Fruit fly (Drosophila melanogaster): ENCODE measurements around the gene Bre1.

Bre1 gene

DNA sequence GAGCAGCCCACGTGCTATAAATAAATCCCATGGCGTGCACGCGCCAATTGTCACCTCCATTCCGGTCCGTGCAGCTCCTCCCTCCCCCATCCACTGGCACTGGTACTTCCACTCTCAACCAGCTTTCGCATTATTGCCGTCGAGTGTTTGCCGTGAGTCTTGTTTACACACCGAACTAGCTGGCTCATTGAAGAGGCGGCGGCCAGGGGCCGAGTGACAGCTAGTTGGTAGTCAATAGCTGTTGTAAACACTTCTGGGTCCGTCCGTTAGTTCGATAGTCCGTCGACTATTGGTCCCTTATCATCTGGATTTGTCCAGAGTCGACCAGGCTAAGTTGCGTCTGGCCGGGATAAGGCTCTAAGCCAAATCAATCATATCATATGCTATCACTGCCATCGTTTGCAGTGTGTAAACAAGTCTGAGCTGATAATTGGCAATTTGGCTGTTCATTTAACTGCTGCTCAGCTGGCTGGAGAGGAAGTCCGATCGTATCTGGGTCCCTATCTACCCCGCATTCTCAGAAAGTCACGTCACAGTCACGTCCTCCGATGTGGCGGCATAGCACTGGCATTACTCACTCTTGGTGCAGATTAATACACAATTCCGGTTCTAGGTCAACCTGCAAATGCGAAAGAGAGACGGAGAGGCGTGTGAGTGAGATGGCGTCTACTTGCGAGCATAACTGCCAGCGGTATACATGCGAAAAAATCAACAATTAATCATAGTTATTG, 13.5 kb upstream of the Bre1 start (continued):
- TF ChIP-seq chinmo (GFP tag; IDR thresholded peaks at IDR 0.05; ENCODE audit: partially characterized antibody) = peak; percentile 45; the same call in 1 of the 4 replicates
- TF ChIP-seq onecut (GFP tag; IDR thresholded peaks at IDR 0.05) = 0 out of 2 replicates have a peak, but pooled peaks have one; percentile 17
- no peak for TF ChIP-seq CG9876 (GFP tag; optimal IDR thresholded peaks at IDR 0.05)
- no peak for TF ChIP-seq CG10321 (GFP tag; IDR thresholded peaks at IDR 0.05)
- peak; percentile 3 for TF ChIP-seq CG12236 (GFP tag; optimal IDR thresholded peaks at IDR 0.05)
- peak; percentile 1 for TF ChIP-seq lilli (GFP tag; optimal IDR thresholded peaks at IDR 0.05)
- peak; percentile 81 for TF ChIP-seq CG15479 (GFP tag; optimal IDR thresholded peaks at IDR 0.05)
- TF ChIP-seq CG34376 (GFP tag; optimal IDR thresholded peaks at IDR 0.05) = peak; percentile 58
- no peak for TF ChIP-seq Bteb2 (GFP tag; optimal IDR thresholded peaks at IDR 0.05)
- TF ChIP-seq Sox100B (GFP tag; optimal IDR thresholded peaks at IDR 0.05) = no peak
- TF ChIP-seq CG14014 (GFP tag; IDR thresholded peaks at IDR 0.05) = no peak
- peak; percentile 60 for TF ChIP-seq Drgx (GFP tag; IDR thresholded peaks at IDR 0.05)
- no peak for TF ChIP-seq zfh1 (GFP tag; IDR thresholded peaks at IDR 0.05)
- TF ChIP-seq CG10543 (GFP tag; optimal IDR thresholded peaks at IDR 0.05) = peak; percentile 4
- TF ChIP-seq prd (optimal IDR thresholded peaks at IDR 0.05) = no peak
- 0 out of 3 replicates have a peak, but pooled peaks have one; percentile 20 for TF ChIP-seq prd (GFP tag; IDR thresholded peaks at IDR 0.05)
- TF ChIP-seq grn (GFP tag; optimal IDR thresholded peaks at IDR 0.05) = peak; percentile 39
- peak; percentile 6 for TF ChIP-seq NK7.1 (GFP tag; optimal IDR thresholded peaks at IDR 0.05)
- peak; percentile 9 for TF ChIP-seq gro (GFP tag; optimal IDR thresholded peaks at IDR 0.05)
- 0 out of 2 replicates have a peak, but pooled peaks have one; percentile 13 for TF ChIP-seq lmd (GFP tag; IDR thresholded peaks at IDR 0.05)
- TF ChIP-seq CG4854 (GFP tag; optimal IDR thresholded peaks at IDR 0.05) = no peak
- TF ChIP-seq CG9215 (GFP tag; IDR thresholded peaks at IDR 0.05) = no peak
- TF ChIP-seq p53 (GFP tag; optimal IDR thresholded peaks at IDR 0.05) = no peak
- TF ChIP-seq toy (GFP tag; IDR thresholded peaks at IDR 0.05) = no peak
- TF ChIP-seq hkb (optimal IDR thresholded peaks at IDR 0.05) = no peak
- peak; percentile 31; the same call in 1 of the 2 replicates for TF ChIP-seq hkb (GFP tag; IDR thresholded peaks at IDR 0.05)
- TF ChIP-seq CG18619 (GFP tag; optimal IDR thresholded peaks at IDR 0.05) = no peak

DNA sequence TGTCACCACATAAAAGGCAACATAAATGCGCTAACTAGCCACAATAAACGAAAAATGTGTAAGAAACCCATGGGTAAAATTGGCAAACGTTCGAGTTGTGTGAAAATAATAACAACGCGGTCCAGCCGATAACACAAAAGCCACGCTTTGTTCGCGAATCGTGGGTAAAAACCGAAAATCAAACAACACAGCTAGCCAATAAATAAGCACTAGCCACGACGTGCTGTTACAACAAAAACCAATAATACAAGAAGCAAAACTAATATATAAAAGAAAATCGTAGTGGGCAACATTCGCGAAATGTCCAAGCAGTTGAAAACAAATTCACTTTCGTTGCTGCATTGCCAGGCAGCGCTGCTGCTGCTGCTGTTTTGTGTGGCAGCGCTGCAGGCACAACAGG, 8.7 kb upstream of the Bre1 start, which contains the start of gene CG42272:
TSS of gene CG42272 (plus strand) at position 301 of the 400 bp plus-strand sequence.
- no peak for TF ChIP-seq da (GFP tag; optimal IDR thresholded peaks at IDR 0.05)
- TF ChIP-seq CG12104 (GFP tag; optimal IDR thresholded peaks at IDR 0.05) = no peak
- no peak for TF ChIP-seq Hsf (GFP tag; optimal IDR thresholded peaks at IDR 0.05)
- no peak for TF ChIP-seq sr (GFP tag; IDR thresholded peaks at IDR 0.05)
- no peak for TF ChIP-seq Hmx (GFP tag; optimal IDR thresholded peaks at IDR 0.05)
- TF ChIP-seq CG9817 (tag; optimal IDR thresholded peaks at IDR 0.05) = no peak
- no peak for TF ChIP-seq sd (tag; optimal IDR thresholded peaks at IDR 0.05)
- no peak for TF ChIP-seq jing (GFP tag; optimal IDR thresholded peaks at IDR 0.05)
- no peak for TF ChIP-seq CG15073 (GFP tag; optimal IDR thresholded peaks at IDR 0.05)
- TF ChIP-seq chif (GFP tag; optimal IDR thresholded peaks at IDR 0.05) = no peak
- TF ChIP-seq CG2202 (tag; optimal IDR thresholded peaks at IDR 0.05) = no peak

DNA sequence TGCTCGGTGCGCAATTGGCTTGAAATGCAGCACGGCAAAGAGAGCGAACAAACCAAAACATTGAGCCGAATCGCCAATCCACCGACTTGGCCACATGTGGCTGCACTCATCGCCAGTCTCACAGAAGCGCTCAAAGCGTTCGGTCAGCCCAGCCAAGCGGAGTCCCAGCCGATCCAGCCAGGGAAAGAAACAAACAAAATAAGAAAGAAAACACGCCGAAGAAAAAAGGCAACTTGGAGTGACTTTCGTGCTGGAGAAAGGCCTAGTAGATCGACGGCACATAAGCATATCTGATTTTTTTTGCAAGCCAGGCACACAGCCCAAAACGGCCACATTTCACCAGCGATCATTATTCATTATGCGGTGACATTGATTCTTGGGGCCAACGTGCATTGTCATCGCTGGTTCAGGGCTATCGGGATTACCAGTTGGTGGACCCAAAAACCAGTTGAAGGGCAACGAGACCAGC, 8.1 kb upstream of the Bre1 start:
- no peak for TF ChIP-seq disco-r (GFP tag; optimal IDR thresholded peaks at IDR 0.05)
- TF ChIP-seq Hmx (GFP tag; optimal IDR thresholded peaks at IDR 0.05) = no peak
- TF ChIP-seq jigr1 (GFP tag; IDR thresholded peaks at IDR 0.05) = no peak
- no peak for TF ChIP-seq hbn (GFP tag; IDR thresholded peaks at IDR 0.05; ENCODE audit: partially characterized antibody)
- no peak for TF ChIP-seq cwo (GFP tag; optimal IDR thresholded peaks at IDR 0.05)
- TF ChIP-seq CG12769 (tag; optimal IDR thresholded peaks at IDR 0.05) = peak; percentile 17
- no peak for TF ChIP-seq ewg (GFP tag; optimal IDR thresholded peaks at IDR 0.05)
- TF ChIP-seq CG10959 (GFP tag; IDR thresholded peaks at IDR 0.05) = 0 out of 2 replicates have a peak, but pooled peaks have one; percentile 17
- no peak for TF ChIP-seq dysf (GFP tag; IDR thresholded peaks at IDR 0.05)
- no peak for TF ChIP-seq inv (GFP tag; IDR thresholded peaks at IDR 0.05; ENCODE audit: partially characterized antibody)
- no peak for TF ChIP-seq Camta (GFP tag; optimal IDR thresholded peaks at IDR 0.05)
- 0 out of 2 replicates have a peak, but pooled peaks have one; percentile 6 for TF ChIP-seq stc (GFP tag; IDR thresholded peaks at IDR 0.05)
- no peak for TF ChIP-seq hkb (optimal IDR thresholded peaks at IDR 0.05)
- TF ChIP-seq hkb (GFP tag; IDR thresholded peaks at IDR 0.05) = no peak
- no peak for TF ChIP-seq lilli (GFP tag; optimal IDR thresholded peaks at IDR 0.05)
- TF ChIP-seq CG18764 (GFP tag; optimal IDR thresholded peaks at IDR 0.05) = no peak

Data from whole organism, embryonic.